Fruit fly (Drosophila melanogaster) whole organism, embryonic: ENCODE measurements around the gene Vha16-2.

Source experiments
- CG11085 ChIP-seq: fragments of 200-800 bp; sonication (Bioruptor generic); IDR thresholded peaks from 2 replicates; pipeline ENCODE4 v1.3.6; 2022; ENCODE audit warnings: missing biosample characterization, missing genetic modification characterization
- CG11695 ChIP-seq: fragments of 200-800 bp; sonication (Bioruptor generic); IDR thresholded peaks from 3 replicates; pipeline ENCODE4 v1.3.6; 2022; ENCODE audit warnings: missing biosample characterization, missing genetic modification characterization
- CG12744 ChIP-seq: fragments of 200-800 bp; sonication (Bioruptor generic); optimal IDR thresholded peaks from 2 replicates; lab custom pipeline; 2016; ENCODE audit warnings: missing biosample characterization, missing genetic modification characterization
- CG17359 ChIP-seq: fragments of 200-800 bp; sonication (Bioruptor generic); optimal IDR thresholded peaks from 3 replicates; lab custom pipeline; 2018; ENCODE audit warnings: missing biosample characterization, mild to moderate bottlenecking, missing genetic modification characterization, moderate library complexity
- CG17361 ChIP-seq: fragments of 200-800 bp; sonication (Bioruptor generic); IDR thresholded peaks from 3 replicates; pipeline ENCODE4 v1.3.6; 2022; ENCODE audit warnings: missing biosample characterization, missing genetic modification characterization
- CG17385 ChIP-seq: fragments of 200-800 bp; sonication (Bioruptor generic); optimal IDR thresholded peaks from 3 replicates; lab custom pipeline; 2018; ENCODE audit warnings: missing biosample characterization, mild to moderate bottlenecking, missing genetic modification characterization
- CG18619 ChIP-seq: fragments of 200-800 bp; sonication (Bioruptor generic); optimal IDR thresholded peaks from 3 replicates; lab custom pipeline; 2017; ENCODE audit warnings: missing biosample characterization, mild to moderate bottlenecking, missing genetic modification characterization
- CG2120 ChIP-seq: fragments of 200-800 bp; sonication (Bioruptor generic); optimal IDR thresholded peaks from 3 replicates; lab custom pipeline; 2016; ENCODE audit warnings: missing biosample characterization, missing genetic modification characterization
- CG2202 ChIP-seq: fragments of 200-800 bp; sonication (Bioruptor generic); optimal IDR thresholded peaks from 2 replicates; lab custom pipeline; 2018; ENCODE audit warnings: missing biosample characterization, mild to moderate bottlenecking, missing genetic modification characterization
- CG2712 ChIP-seq: fragments of 200-800 bp; optimal IDR thresholded peaks from 3 replicates; lab custom pipeline; 2019; ENCODE audit warnings: missing biosample characterization, mild to moderate bottlenecking, missing genetic modification characterization, moderate library complexity
- CG3281 ChIP-seq: fragments of 200-800 bp; sonication (Bioruptor generic); optimal IDR thresholded peaks from 3 replicates; lab custom pipeline; 2017; ENCODE audit warnings: missing biosample characterization, mild to moderate bottlenecking, missing genetic modification characterization
- CG3838 ChIP-seq: fragments of 200-800 bp; sonication (Bioruptor generic); optimal IDR thresholded peaks from 3 replicates; lab custom pipeline; 2016; ENCODE audit warnings: missing biosample characterization, missing genetic modification characterization
- CG3995 ChIP-seq: fragments of 200-800 bp; sonication (Bioruptor generic); optimal IDR thresholded peaks from 3 replicates; lab custom pipeline; 2016; ENCODE audit warnings: missing biosample characterization, missing genetic modification characterization
- CG43689 ChIP-seq: fragments of 200-800 bp; sonication (Bioruptor generic); IDR thresholded peaks from 2 replicates; pipeline ENCODE4 v1.3.6; 2022; ENCODE audit warnings: missing biosample characterization, missing genetic modification characterization
- CG4730 ChIP-seq: fragments of 200-800 bp; sonication (Bioruptor generic); IDR thresholded peaks from 2 replicates; pipeline ENCODE4 v1.3.6; 2022; ENCODE audit warnings: missing biosample characterization, missing genetic modification characterization
- CG4854 ChIP-seq: fragments of 200-800 bp; sonication (Bioruptor generic); optimal IDR thresholded peaks from 2 replicates; lab custom pipeline; 2016; ENCODE audit warnings: missing biosample characterization, missing genetic modification characterization, inconsistent platforms
- CG5245 ChIP-seq: fragments of 200-800 bp; sonication (Bioruptor generic); optimal IDR thresholded peaks from 3 replicates; lab custom pipeline; 2016; ENCODE audit warnings: missing biosample characterization, missing genetic modification characterization
- CG8944 ChIP-seq: fragments of 200-800 bp; sonication (Bioruptor generic); optimal IDR thresholded peaks from 3 replicates; lab custom pipeline; 2016; ENCODE audit warnings: missing biosample characterization, missing genetic modification characterization
- D19A ChIP-seq: fragments of 200-800 bp; optimal IDR thresholded peaks from 3 replicates; lab custom pipeline; 2019; ENCODE audit warnings: missing biosample characterization, mild to moderate bottlenecking, missing genetic modification characterization, moderate library complexity
- D19B ChIP-seq: fragments of 200-800 bp; sonication (Bioruptor generic); optimal IDR thresholded peaks from 2 replicates; lab custom pipeline; 2017; ENCODE audit warnings: missing biosample characterization, mild to moderate bottlenecking, missing genetic modification characterization
- Dfd ChIP-seq, 2 experiments: fragments of >200 bp; optimal IDR thresholded peaks; 2 replicates each; lab custom pipeline; 2017; ENCODE audit warnings: missing biosample characterization in 2 of 2, missing genetic modification characterization in 2 of 2
- Fer3 ChIP-seq: fragments of 200-800 bp; sonication (Bioruptor generic); optimal IDR thresholded peaks from 2 replicates; lab custom pipeline; 2018; ENCODE audit warnings: missing biosample characterization, mild to moderate bottlenecking, missing genetic modification characterization, moderate library complexity
- Gug ChIP-seq: fragments of 200-800 bp; sonication (Bioruptor generic); IDR thresholded peaks from 4 replicates; pipeline ENCODE4 v1.3.6; 2022; ENCODE audit warnings: missing biosample characterization, missing genetic modification characterization
- Nf-YA ChIP-seq: fragments of 200-800 bp; sonication (Bioruptor generic); IDR thresholded peaks from 2 replicates; pipeline ENCODE4 v1.3.6; 2022; ENCODE audit warnings: missing biosample characterization, missing genetic modification characterization
- Oli ChIP-seq: fragments of 200-800 bp; sonication (Bioruptor generic); optimal IDR thresholded peaks from 2 replicates; lab custom pipeline; 2018; ENCODE audit warnings: missing biosample characterization, mild to moderate bottlenecking, missing genetic modification characterization, moderate library complexity
- PHDP ChIP-seq: fragments of 200-800 bp; sonication (Bioruptor generic); optimal IDR thresholded peaks from 3 replicates; lab custom pipeline; 2018; ENCODE audit warnings: missing biosample characterization, mild to moderate bottlenecking, missing genetic modification characterization, moderate library complexity
- Sin3A ChIP-seq: fragments of >200 bp; optimal IDR thresholded peaks from 2 replicates; lab custom pipeline; 2018
- Six4 ChIP-seq: fragments of 200-800 bp; sonication (Bioruptor generic); optimal IDR thresholded peaks from 2 replicates; lab custom pipeline; 2016; ENCODE audit warnings: missing biosample characterization, missing genetic modification characterization
- Sox102F ChIP-seq: fragments of 200-800 bp; sonication (Bioruptor generic); optimal IDR thresholded peaks from 2 replicates; lab custom pipeline; 2018; ENCODE audit warnings: missing biosample characterization, mild to moderate bottlenecking, missing genetic modification characterization, moderate library complexity
- Ssrp ChIP-seq: fragments of 200-800 bp; sonication (Bioruptor generic); optimal IDR thresholded peaks from 2 replicates; lab custom pipeline; 2018; ENCODE audit warnings: missing biosample characterization, mild to moderate bottlenecking, missing genetic modification characterization, moderate library complexity
- az2 ChIP-seq: fragments of 200-800 bp; sonication (Bioruptor generic); optimal IDR thresholded peaks from 3 replicates; lab custom pipeline; 2016; ENCODE audit warnings: missing biosample characterization, missing genetic modification characterization
- bowl ChIP-seq: fragments of 200-800 bp; sonication (Bioruptor generic); IDR thresholded peaks from 2 replicates; pipeline ENCODE4 v1.3.6; 2022; ENCODE audit warnings: missing biosample characterization, missing genetic modification characterization
- dm ChIP-seq: fragments of 200-800 bp; sonication (Bioruptor generic); optimal IDR thresholded peaks from 3 replicates; lab custom pipeline; 2016; ENCODE audit warnings: missing biosample characterization, missing genetic modification characterization
- dpn ChIP-seq, 2 experiments: fragments of 200-800 bp; sonication (Bioruptor generic); optimal IDR thresholded peaks; 3 replicates each; lab custom pipeline; 2016; ENCODE audit warnings: missing biosample characterization in 2 of 2, missing genetic modification characterization in 2 of 2
- ems ChIP-seq: fragments of 200-800 bp; sonication (Bioruptor generic); optimal IDR thresholded peaks from 3 replicates; lab custom pipeline; 2016; ENCODE audit warnings: missing biosample characterization, missing genetic modification characterization
- exex ChIP-seq: fragments of 200-800 bp; sonication (Bioruptor generic); optimal IDR thresholded peaks from 4 replicates; lab custom pipeline; 2018; ENCODE audit warnings: missing biosample characterization, mild to moderate bottlenecking, missing genetic modification characterization, moderate library complexity
- gce ChIP-seq: fragments of 200-800 bp; sonication (Bioruptor generic); IDR thresholded peaks from 3 replicates; pipeline ENCODE4 v1.3.6; 2022; ENCODE audit warnings: missing biosample characterization, missing genetic modification characterization
- her ChIP-seq: fragments of 200-800 bp; sonication (Bioruptor generic); optimal IDR thresholded peaks from 2 replicates; lab custom pipeline; 2016; ENCODE audit warnings: missing biosample characterization, missing genetic modification characterization
- inv ChIP-seq: fragments of 200-800 bp; sonication (Bioruptor generic); IDR thresholded peaks from 2 replicates; pipeline ENCODE4 v1.3.6; 2022; ENCODE audit warnings: missing biosample characterization, missing genetic modification characterization; ENCODE audit not compliant: partially characterized antibody
- jing ChIP-seq: fragments of 200-800 bp; sonication (Bioruptor generic); optimal IDR thresholded peaks from 2 replicates; lab custom pipeline; 2018; ENCODE audit warnings: missing biosample characterization, mild to moderate bottlenecking, missing genetic modification characterization
- phol ChIP-seq: fragments of 200-800 bp; sonication (Bioruptor generic); optimal IDR thresholded peaks from 3 replicates; lab custom pipeline; 2018; ENCODE audit warnings: missing biosample characterization, mild to moderate bottlenecking, missing genetic modification characterization, moderate library complexity
- repo ChIP-seq: fragments of 200-800 bp; sonication (Bioruptor generic); optimal IDR thresholded peaks from 2 replicates; lab custom pipeline; 2016; ENCODE audit warnings: missing biosample characterization, missing genetic modification characterization
- shn ChIP-seq: fragments of 200-800 bp; sonication (Bioruptor generic); optimal IDR thresholded peaks from 3 replicates; lab custom pipeline; 2016; ENCODE audit warnings: missing biosample characterization, missing genetic modification characterization
- stwl ChIP-seq: fragments of 200-800 bp; sonication (Bioruptor generic); optimal IDR thresholded peaks from 3 replicates; lab custom pipeline; 2018; ENCODE audit warnings: missing biosample characterization, mild to moderate bottlenecking, missing genetic modification characterization, moderate library complexity
- tin ChIP-seq: fragments of 200-800 bp; sonication (Bioruptor generic); optimal IDR thresholded peaks from 3 replicates; lab custom pipeline; 2016; ENCODE audit warnings: missing biosample characterization, missing genetic modification characterization
- tio ChIP-seq: fragments of 200-800 bp; sonication (Bioruptor generic); optimal IDR thresholded peaks from 2 replicates; lab custom pipeline; 2017; ENCODE audit warnings: missing biosample characterization, missing genetic modification characterization, inconsistent platforms

Gene Vha16-2

DNA sequence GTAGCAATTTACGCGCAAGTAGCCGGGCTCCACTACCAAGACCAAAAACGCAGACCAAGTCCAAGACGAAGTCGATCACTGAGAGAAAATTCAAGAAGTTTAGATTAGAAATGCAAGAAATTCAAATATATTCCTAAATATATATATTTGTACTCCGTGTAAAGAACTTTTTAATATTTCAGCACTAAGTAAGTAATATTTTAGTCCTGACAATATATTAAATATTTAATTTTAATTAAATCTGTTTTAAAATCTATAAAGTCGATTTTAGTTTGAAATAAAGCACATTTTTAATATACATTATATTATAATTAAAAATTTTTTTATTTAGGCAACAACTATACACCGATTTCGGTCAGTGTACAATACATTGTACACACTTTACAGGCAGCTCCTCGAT, 7.8 kb upstream of the Vha16-2 start (continued):
- no peak for TF ChIP-seq CG2120 (GFP tag; lab: Kevin White, UChicago)
- TF ChIP-seq Oli (tag; lab: Kevin White, UChicago): peak; percentile 9
- no peak for TF ChIP-seq CG18619
- TF ChIP-seq CG2202 (tag; lab: Kevin White, UChicago): no peak
- TF ChIP-seq CG11695 (GFP tag; lab: Robert Waterston, UW): 0 out of 3 replicates have a peak, but pooled peaks have one; percentile 25
- TF ChIP-seq dpn (GFP tag; optimal IDR thresholded peaks at IDR 0.05; lab: Kevin White, UChicago): no peak
- no peak for TF ChIP-seq CG3995 (GFP tag; lab: Kevin White, UChicago)
- no peak for TF ChIP-seq Fer3 (tag; lab: Kevin White, UChicago)
- TF ChIP-seq tin (GFP tag; lab: Kevin White, UChicago): peak; percentile 21
- no peak for TF ChIP-seq stwl (tag; lab: Kevin White, UChicago)
- TF ChIP-seq Ssrp (tag; lab: Kevin White, UChicago): peak; percentile 27
- TF ChIP-seq D19A (tag; lab: Kevin White, UChicago): peak; percentile 39
- TF ChIP-seq CG8944 (GFP tag; lab: Kevin White, UChicago): no peak
- no peak for TF ChIP-seq Sin3A (lab: Kevin White, UChicago)
- no peak for TF ChIP-seq Nf-YA (GFP tag; lab: Robert Waterston, UW)
- no peak for TF ChIP-seq ems
- TF ChIP-seq CG4854: no peak
- TF ChIP-seq CG17361: peak; percentile 67
- no peak for TF ChIP-seq CG43689
- TF ChIP-seq inv (GFP tag; lab: Robert Waterston, UW): no peak
- TF ChIP-seq CG11085 (GFP tag; lab: Robert Waterston, UW): no peak
- no peak for TF ChIP-seq bowl
- TF ChIP-seq Six4 (GFP tag; lab: Kevin White, UChicago): no peak
- peak; percentile 23 for TF ChIP-seq CG3281 (GFP tag; lab: Kevin White, UChicago)
- TF ChIP-seq CG17385: peak; percentile 27
- no peak for TF ChIP-seq exex
- TF ChIP-seq jing (GFP tag; lab: Kevin White, UChicago): no peak
- no peak for TF ChIP-seq CG5245 (GFP tag; lab: Kevin White, UChicago)
- TF ChIP-seq gce (GFP tag; lab: Robert Waterston, UW): no peak
- TF ChIP-seq Gug: no peak
- no peak for TF ChIP-seq CG3838 (GFP tag; lab: Kevin White, UChicago)
- TF ChIP-seq shn (GFP tag; lab: Kevin White, UChicago): no peak
- no peak for TF ChIP-seq CG4730 (GFP tag; lab: Robert Waterston, UW)
- TF ChIP-seq Dfd (GFP tag; optimal IDR thresholded peaks at IDR 0.05; lab: Kevin White, UChicago): no peak
- TF ChIP-seq tio (GFP tag; lab: Kevin White, UChicago): no peak
- peak; percentile 67 for TF ChIP-seq CG2712
- TF ChIP-seq her (GFP tag; lab: Kevin White, UChicago): no peak
- TF ChIP-seq Sox102F (GFP tag; lab: Kevin White, UChicago): peak; percentile 56
- no peak for TF ChIP-seq D19B (GFP tag; lab: Kevin White, UChicago)
- no peak for TF ChIP-seq az2 (GFP tag; lab: Kevin White, UChicago)
- peak; percentile 45 for TF ChIP-seq PHDP (tag; lab: Kevin White, UChicago)
- peak; percentile 45 for TF ChIP-seq phol
- no peak for TF ChIP-seq CG17359 (tag; lab: Kevin White, UChicago)
- no peak for TF ChIP-seq repo (GFP tag; lab: Kevin White, UChicago)
- no peak for TF ChIP-seq CG12744 (GFP tag; lab: Kevin White, UChicago)
- TF ChIP-seq dm: no peak
